Worm (Caenorhabditis elegans): Measurements from ENCODE around the gene math-3.

DNA sequence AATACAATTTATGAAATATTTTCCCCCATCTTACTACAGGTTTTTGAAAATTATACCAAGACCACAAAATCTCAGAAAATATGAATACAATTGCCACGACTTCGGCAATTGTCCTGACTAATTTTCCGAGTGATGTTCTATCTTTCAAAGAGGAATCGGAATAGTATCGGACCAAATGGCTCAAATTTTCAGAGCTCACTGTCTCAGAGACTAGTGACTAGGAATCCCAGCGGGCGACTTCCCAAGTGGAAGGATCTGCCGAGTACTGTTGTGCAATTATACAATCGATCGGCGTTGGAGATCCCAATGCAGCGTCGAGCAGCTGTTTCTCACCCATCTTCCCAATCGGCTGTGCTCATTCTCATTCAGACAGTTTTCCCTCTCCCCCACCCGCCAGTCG is 46.1 kb upstream of the math-3 start, which contains the start of gene F45C12.17:
- TF ChIP-seq pes-1 (GFP tag; IDR thresholded peaks at IDR 0.05) (no peak), scrt-1 (GFP tag; IDR thresholded peaks at IDR 0.05) (no peak), ceh-13 (GFP tag; optimal IDR thresholded peaks at IDR 0.05) (no peak), ama-1 (optimal IDR thresholded peaks at IDR 0.05) (no peak), tra-4 (tag; optimal IDR thresholded peaks at IDR 0.05) (no peak), flt-1 (GFP tag; IDR thresholded peaks at IDR 0.05) (no peak)
